Worm (Caenorhabditis elegans) whole organism, L2 larva: ENCODE measurements around the gene sri-4.

Source experiments
- C34F6.9 ChIP-seq: fragments of 150-350 bp; optimal IDR thresholded peaks from 2 replicates; lab custom pipeline; 2014; ENCODE audit warnings: missing biosample characterization, missing genetic modification characterization
- F13H6.1 ChIP-seq: sonication (generic microtip); optimal IDR thresholded peaks from 2 replicates; lab custom pipeline; 2016; ENCODE audit warnings: missing genetic modification characterization, missing compliant biosample characterization
- R02D3.7 ChIP-seq: fragments of 150-350 bp; optimal IDR thresholded peaks from 2 replicates; lab custom pipeline; 2014; ENCODE audit warnings: missing biosample characterization, missing genetic modification characterization
- Y55F3AM.14 ChIP-seq: fragments of 200-800 bp; sonication (Bioruptor generic); optimal IDR thresholded peaks from 2 replicates; lab custom pipeline; 2018; ENCODE audit warnings: mild to moderate bottlenecking, missing genetic modification characterization, missing compliant biosample characterization
- alr-1 ChIP-seq: fragments of 150-350 bp; optimal IDR thresholded peaks from 2 replicates; lab custom pipeline; 2014; ENCODE audit warnings: missing biosample characterization, missing genetic modification characterization
- aly-2 ChIP-seq: fragments of 150-350 bp; optimal IDR thresholded peaks from 2 replicates; lab custom pipeline; 2014; ENCODE audit warnings: missing biosample characterization, missing genetic modification characterization
- ama-1 ChIP-seq: fragments of 150-350 bp; optimal IDR thresholded peaks from 2 replicates; lab custom pipeline; 2018; ENCODE audit warnings: inconsistent platforms
- blmp-1 ChIP-seq: sonication (generic microtip); optimal IDR thresholded peaks from 2 replicates; lab custom pipeline; 2017; ENCODE audit warnings: missing genetic modification characterization, mild to moderate bottlenecking, missing compliant biosample characterization, antibody characterized with exemption, moderate library complexity; ENCODE audit not compliant: insufficient read depth
- ceh-16 ChIP-seq: fragments of 150-350 bp; optimal IDR thresholded peaks from 2 replicates; lab custom pipeline; 2014; ENCODE audit warnings: missing biosample characterization, missing genetic modification characterization
- ceh-82 ChIP-seq: fragments of 150-350 bp; optimal IDR thresholded peaks from 2 replicates; lab custom pipeline; 2014; ENCODE audit warnings: missing biosample characterization, missing genetic modification characterization
- crh-2 ChIP-seq: sonication (generic microtip); optimal IDR thresholded peaks from 2 replicates; lab custom pipeline; 2017; ENCODE audit warnings: missing biosample characterization, missing genetic modification characterization
- egl-27 ChIP-seq: sonication (generic microtip); optimal IDR thresholded peaks from 3 replicates; lab custom pipeline; 2017; ENCODE audit warnings: missing biosample characterization, missing genetic modification reagents, missing genetic modification characterization
- elt-1 ChIP-seq: fragments of 150-350 bp; optimal IDR thresholded peaks from 2 replicates; lab custom pipeline; 2014; ENCODE audit warnings: missing biosample characterization, missing genetic modification characterization
- fos-1 ChIP-seq: fragments of 150-350 bp; optimal IDR thresholded peaks from 2 replicates; lab custom pipeline; 2014; ENCODE audit warnings: missing biosample characterization, missing genetic modification characterization
- gmeb-1 ChIP-seq: fragments of 150-350 bp; optimal IDR thresholded peaks from 2 replicates; lab custom pipeline; 2014; ENCODE audit warnings: missing biosample characterization, missing genetic modification characterization
- lin-11 ChIP-seq: fragments of 150-350 bp; sonication (generic microtip); optimal IDR thresholded peaks from 2 replicates; lab custom pipeline; 2014; ENCODE audit warnings: missing biosample characterization, missing genetic modification characterization, inconsistent platforms, mixed read lengths
- lin-13 ChIP-seq: fragments of 150-350 bp; optimal IDR thresholded peaks from 2 replicates; lab custom pipeline; 2014; ENCODE audit warnings: missing biosample characterization, missing genetic modification reagents, missing genetic modification characterization
- lin-39 ChIP-seq: fragments of 150-350 bp; optimal IDR thresholded peaks from 2 replicates; lab custom pipeline; 2014; ENCODE audit warnings: missing biosample characterization, missing genetic modification reagents, missing genetic modification characterization
- lsy-2 ChIP-seq, 2 experiments: fragments of 150-350 bp in 1 of 2; sonication (generic microtip) in 1 of 2; optimal IDR thresholded peaks; 2 replicates each; lab custom pipeline; 2014 to 2017; ENCODE audit warnings: missing biosample characterization in 2 of 2, missing genetic modification characterization in 2 of 2
- mab-5 ChIP-seq: fragments of 150-350 bp; optimal IDR thresholded peaks from 2 replicates; lab custom pipeline; 2014; ENCODE audit warnings: missing biosample characterization, missing genetic modification characterization
- mbf-1 ChIP-seq: sonication (generic microtip); optimal IDR thresholded peaks from 2 replicates; lab custom pipeline; 2017; ENCODE audit warnings: missing biosample characterization, missing genetic modification characterization
- mdl-1 ChIP-seq, 2 experiments: fragments of 150-350 bp in 1 of 2; sonication (generic microtip) in 1 of 2; optimal IDR thresholded peaks; 2 replicates each; lab custom pipeline; 2017; ENCODE audit warnings: missing biosample characterization in 2 of 2, missing genetic modification characterization in 2 of 2
- nhr-10 ChIP-seq: sonication (generic microtip); optimal IDR thresholded peaks from 2 replicates; lab custom pipeline; 2017; ENCODE audit warnings: missing biosample characterization, missing genetic modification characterization
- nhr-11 ChIP-seq: fragments of 150-350 bp; optimal IDR thresholded peaks from 2 replicates; lab custom pipeline; 2014; ENCODE audit warnings: missing biosample characterization, missing genetic modification characterization
- nhr-12 ChIP-seq: fragments of 150-350 bp; optimal IDR thresholded peaks from 2 replicates; lab custom pipeline; 2014; ENCODE audit warnings: missing biosample characterization, missing genetic modification characterization
- nhr-129 ChIP-seq: fragments of 150-350 bp; optimal IDR thresholded peaks from 2 replicates; lab custom pipeline; 2014; ENCODE audit warnings: missing biosample characterization, missing genetic modification characterization
- nhr-21 ChIP-seq: fragments of 150-350 bp; optimal IDR thresholded peaks from 2 replicates; lab custom pipeline; 2014; ENCODE audit warnings: missing biosample characterization, missing genetic modification characterization
- nhr-23 ChIP-seq: fragments of 150-350 bp; optimal IDR thresholded peaks from 2 replicates; lab custom pipeline; 2014; ENCODE audit warnings: missing biosample characterization, missing genetic modification reagents, missing genetic modification characterization
- nhr-237 ChIP-seq: fragments of 150-350 bp; optimal IDR thresholded peaks from 2 replicates; lab custom pipeline; 2014; ENCODE audit warnings: missing biosample characterization, missing genetic modification characterization
- nhr-25 ChIP-seq: fragments of 150-350 bp; sonication (generic microtip); optimal IDR thresholded peaks from 3 replicates; lab custom pipeline; 2014; ENCODE audit warnings: missing biosample characterization, missing genetic modification characterization
- nhr-6 ChIP-seq: fragments of 150-350 bp; optimal IDR thresholded peaks from 2 replicates; lab custom pipeline; 2014; ENCODE audit warnings: missing biosample characterization, missing genetic modification characterization
- nhr-77 ChIP-seq: fragments of 150-350 bp; optimal IDR thresholded peaks from 2 replicates; lab custom pipeline; 2014; ENCODE audit warnings: missing biosample characterization, missing genetic modification characterization
- peb-1 ChIP-seq: fragments of 150-350 bp; optimal IDR thresholded peaks from 2 replicates; lab custom pipeline; 2014; ENCODE audit warnings: missing biosample characterization, missing genetic modification characterization
- sem-4 ChIP-seq: fragments of 150-350 bp; optimal IDR thresholded peaks from 2 replicates; lab custom pipeline; 2014; ENCODE audit warnings: missing biosample characterization, missing genetic modification reagents, missing genetic modification characterization
- skn-1 ChIP-seq: sonication (generic microtip); optimal IDR thresholded peaks from 2 replicates; lab custom pipeline; 2017; ENCODE audit warnings: missing biosample characterization, missing genetic modification characterization
- sma-3 ChIP-seq: sonication (generic microtip); optimal IDR thresholded peaks from 2 replicates; lab custom pipeline; 2016; ENCODE audit warnings: missing genetic modification reagents, missing genetic modification characterization, missing compliant biosample characterization
- sma-9 ChIP-seq, 2 experiments: fragments of 150-350 bp in 1 of 2; sonication (generic microtip) in 1 of 2; optimal IDR thresholded peaks; 2 replicates each; lab custom pipeline; 2014 to 2016; ENCODE audit warnings: missing genetic modification characterization in 2 of 2, mild to moderate bottlenecking in 1 of 2, missing biosample characterization in 1 of 2, missing compliant biosample characterization in 1 of 2, missing genetic modification reagents in 1 of 2, moderate library complexity in 1 of 2
- unc-39 ChIP-seq: fragments of 150-350 bp; optimal IDR thresholded peaks from 2 replicates; lab custom pipeline; 2014; ENCODE audit warnings: missing biosample characterization, missing genetic modification characterization
- unc-62 ChIP-seq: fragments of 150-350 bp; optimal IDR thresholded peaks from 2 replicates; lab custom pipeline; 2014; ENCODE audit warnings: missing biosample characterization, missing genetic modification reagents, missing genetic modification characterization
- zag-1 ChIP-seq: fragments of 150-350 bp; optimal IDR thresholded peaks from 2 replicates; lab custom pipeline; 2014; ENCODE audit warnings: missing biosample characterization, missing genetic modification characterization
- ztf-1 ChIP-seq: fragments of 200-800 bp; sonication (Bioruptor generic); conservative IDR thresholded peaks from 2 replicates; pipeline ENCODE4 v1.3.6; 2022; ENCODE audit warnings: missing genetic modification characterization, missing compliant biosample characterization
- ztf-11 ChIP-seq: sonication (generic microtip); optimal IDR thresholded peaks from 2 replicates; lab custom pipeline; 2017; ENCODE audit warnings: missing biosample characterization, missing genetic modification characterization
- ztf-4 ChIP-seq: fragments of 150-350 bp; optimal IDR thresholded peaks from 2 replicates; lab custom pipeline; 2014; ENCODE audit warnings: missing biosample characterization, missing genetic modification characterization

Gene sri-4

DNA sequence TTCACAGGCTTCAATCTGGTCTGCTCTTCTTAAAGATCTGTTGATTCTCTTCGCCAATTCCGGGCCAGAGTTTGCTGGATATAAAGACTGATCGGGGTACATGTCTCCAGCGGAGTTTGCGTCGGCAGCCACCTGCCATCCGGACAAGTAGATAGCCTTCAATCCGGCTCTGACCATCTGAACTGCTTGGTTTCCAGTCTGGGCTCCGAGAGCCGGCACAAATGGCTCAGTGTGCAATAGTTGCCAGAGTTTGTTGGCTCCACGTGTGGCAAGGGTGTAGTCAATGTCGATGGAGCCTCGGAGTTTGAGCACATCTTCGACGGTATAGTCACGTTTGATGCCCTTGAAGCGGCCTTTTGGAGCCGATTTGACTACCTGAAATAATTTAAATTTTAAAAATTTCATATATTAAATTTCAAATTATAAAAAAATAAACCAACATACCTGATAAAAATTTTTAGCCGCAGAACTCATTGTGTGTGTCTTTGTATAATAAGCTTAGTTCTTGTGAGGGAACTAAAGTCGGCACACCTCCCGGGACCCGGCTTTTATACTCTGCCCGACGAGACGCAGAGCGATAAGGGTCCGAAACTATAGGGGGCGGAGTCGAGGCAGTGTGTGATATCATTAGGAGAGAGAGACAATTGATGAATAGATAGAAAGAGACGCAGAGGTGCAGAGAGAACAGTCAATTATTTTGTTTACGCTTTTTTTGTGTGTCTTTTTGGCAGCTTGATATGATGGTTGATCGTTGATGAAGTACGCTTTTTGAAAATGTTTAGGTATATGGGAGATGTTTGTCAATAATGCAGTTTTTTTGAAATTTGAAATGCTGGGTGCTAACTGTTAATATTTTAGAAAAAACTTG lies 20.4 kb upstream of the sri-4 start, which contains the start of the genes icl-1 and srh-2:
Gene icl-1 (minus strand): TSS at position 521 of the 868 bp plus-strand sequence.
Gene srh-2 (plus strand): TSS at position 818 of the 868 bp plus-strand sequence.
- peak; percentile 34 for TF ChIP-seq mab-5 (tag; lab: Kevin White, UChicago)
- TF ChIP-seq ztf-4 (tag; lab: Kevin White, UChicago) = peak; percentile 65
- TF ChIP-seq gmeb-1 (tag; lab: Kevin White, UChicago) = peak; percentile 21
- peak; percentile 81 for TF ChIP-seq Y55F3AM.14 (GFP tag; lab: Kevin White, UChicago)
- peak; percentile 19 for TF ChIP-seq nhr-10 (tag; lab: Kevin White, UChicago)
- TF ChIP-seq crh-2 (tag; lab: Kevin White, UChicago) = peak; percentile 68
- 0 out of 2 replicates have a peak, but pooled peaks have one; percentile 14 for TF ChIP-seq ztf-1 (GFP tag; lab: Robert Waterston, UW)
- TF ChIP-seq mbf-1 = no peak
- TF ChIP-seq fos-1 = peak; percentile 22
- TF ChIP-seq sem-4 (tag; lab: Kevin White, UChicago) = peak; percentile 10
- peak; percentile 66 for TF ChIP-seq sma-3 (GFP tag; lab: Kevin White, UChicago)
- peak; percentile 78 for TF ChIP-seq nhr-129 (tag; lab: Kevin White, UChicago)
- peak; percentile 22 for TF ChIP-seq blmp-1 (tag; lab: Kevin White, UChicago)
- no peak for TF ChIP-seq ztf-11 (tag; lab: Kevin White, UChicago)
- TF ChIP-seq sma-9 (GFP tag; optimal IDR thresholded peaks at IDR 0.05; lab: Kevin White, UChicago) = peak; percentile 84
- no peak for TF ChIP-seq sma-9 (tag; optimal IDR thresholded peaks at IDR 0.05; lab: Kevin White, UChicago)
- peak; percentile 83 for TF ChIP-seq F13H6.1 (tag; lab: Kevin White, UChicago)
- no peak for TF ChIP-seq zag-1 (tag; lab: Kevin White, UChicago)
- no peak for TF ChIP-seq skn-1 (tag; lab: Kevin White, UChicago)
- peak; percentile 96 for TF ChIP-seq ama-1 (lab: Kevin White, UChicago)
- TF ChIP-seq nhr-6 (tag; lab: Kevin White, UChicago) = peak; percentile 10
- no peak for TF ChIP-seq peb-1 (tag; lab: Kevin White, UChicago)
- TF ChIP-seq aly-2 (tag; lab: Kevin White, UChicago) = no peak
- no peak for TF ChIP-seq ceh-82 (tag; lab: Kevin White, UChicago)
- TF ChIP-seq mdl-1 (tag; optimal IDR thresholded peaks at IDR 0.05; lab: Kevin White, UChicago) = peak in 1 of 2 experiments; percentile 21
- TF ChIP-seq lin-13 (GFP tag; lab: Kevin White, UChicago) = peak; percentile 48
- TF ChIP-seq nhr-25 (tag; lab: Kevin White, UChicago) = peak; percentile 12
- peak; percentile 54 for TF ChIP-seq nhr-21 (tag; lab: Kevin White, UChicago)
- peak; percentile 28 for TF ChIP-seq unc-62 (GFP tag; lab: Kevin White, UChicago)
- TF ChIP-seq lsy-2 (tag; optimal IDR thresholded peaks at IDR 0.05; lab: Kevin White, UChicago) = peak; percentile 4 to 54
- no peak for TF ChIP-seq alr-1
- peak; percentile 42 for TF ChIP-seq lin-11 (tag; lab: Kevin White, UChicago)
- TF ChIP-seq lin-39 (tag; lab: Kevin White, UChicago) = no peak

DNA sequence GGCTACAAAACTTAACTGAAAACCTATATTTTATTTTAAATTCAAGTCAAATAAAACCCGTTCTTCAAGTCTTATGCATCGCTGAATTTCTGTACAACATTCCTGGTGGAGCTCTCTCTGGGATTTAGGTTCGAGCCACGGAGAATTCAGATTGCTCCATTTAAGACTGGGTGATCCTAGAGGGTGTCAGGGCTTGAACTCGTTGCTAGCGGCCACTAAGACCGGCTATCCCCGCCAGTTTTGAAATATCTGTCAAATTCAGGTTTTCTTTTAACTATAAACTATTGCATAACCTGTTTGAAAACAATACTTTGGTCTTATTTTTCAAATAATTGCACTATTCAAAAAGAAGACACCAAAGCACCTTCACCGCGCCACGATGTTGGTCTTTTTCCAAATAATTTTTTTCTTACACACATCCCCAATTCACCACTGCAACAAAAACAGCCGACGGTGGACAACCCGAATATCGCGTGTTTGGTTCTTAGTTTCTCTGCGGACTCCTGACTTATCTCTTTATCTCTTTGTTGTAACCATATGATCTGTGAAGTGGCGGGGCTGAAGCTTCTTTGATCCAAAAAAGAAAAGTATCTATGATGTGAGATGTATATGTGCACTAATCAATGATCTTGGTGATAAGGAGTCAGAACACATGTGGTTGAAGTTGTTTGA lies 19.2 kb upstream of the sri-4 start:
- TF ChIP-seq elt-1 (tag; lab: Kevin White, UChicago) (no peak), mdl-1 (tag; optimal IDR thresholded peaks at IDR 0.05; lab: Kevin White, UChicago) (peak in 1 of 2 experiments; percentile 4), ama-1 (lab: Kevin White, UChicago) (peak; percentile 74), unc-39 (tag; lab: Kevin White, UChicago) (no peak), nhr-23 (tag; lab: Kevin White, UChicago) (no peak), egl-27 (tag; lab: Kevin White, UChicago) (no peak), ceh-16 (no peak), skn-1 (tag; lab: Kevin White, UChicago) (no peak), aly-2 (tag; lab: Kevin White, UChicago) (no peak), Y55F3AM.14 (GFP tag; lab: Kevin White, UChicago) (peak; percentile 79), nhr-11 (tag; lab: Kevin White, UChicago) (no peak), sem-4 (tag; lab: Kevin White, UChicago) (peak; percentile 21), nhr-129 (tag; lab: Kevin White, UChicago) (peak; percentile 89), R02D3.7 (tag; lab: Kevin White, UChicago) (no peak), crh-2 (tag; lab: Kevin White, UChicago) (peak; percentile 65), lin-13 (GFP tag; lab: Kevin White, UChicago) (peak; percentile 42), ztf-11 (tag; lab: Kevin White, UChicago) (no peak), ztf-4 (tag; lab: Kevin White, UChicago) (peak; percentile 61), C34F6.9 (tag; lab: Kevin White, UChicago) (peak; percentile 10), nhr-12 (tag; lab: Kevin White, UChicago) (no peak), alr-1 (no peak), unc-62 (GFP tag; lab: Kevin White, UChicago) (no peak), fos-1 (no peak), sma-3 (GFP tag; lab: Kevin White, UChicago) (peak; percentile 3), mbf-1 (no peak), mab-5 (tag; lab: Kevin White, UChicago) (peak; percentile 56), nhr-237 (tag; lab: Kevin White, UChicago) (no peak), gmeb-1 (tag; lab: Kevin White, UChicago) (no peak), blmp-1 (tag; lab: Kevin White, UChicago) (no peak), F13H6.1 (tag; lab: Kevin White, UChicago) (peak; percentile 76), nhr-77 (tag; lab: Kevin White, UChicago) (no peak), ztf-1 (GFP tag; lab: Robert Waterston, UW) (no peak), lin-39 (tag; lab: Kevin White, UChicago) (no peak), nhr-25 (tag; lab: Kevin White, UChicago) (no peak), nhr-6 (tag; lab: Kevin White, UChicago) (peak; percentile 49), lin-11 (tag; lab: Kevin White, UChicago) (no peak), nhr-10 (tag; lab: Kevin White, UChicago) (no peak)
